Worm (Caenorhabditis elegans): ENCODE results near the gene W06G6.11.

DNA sequence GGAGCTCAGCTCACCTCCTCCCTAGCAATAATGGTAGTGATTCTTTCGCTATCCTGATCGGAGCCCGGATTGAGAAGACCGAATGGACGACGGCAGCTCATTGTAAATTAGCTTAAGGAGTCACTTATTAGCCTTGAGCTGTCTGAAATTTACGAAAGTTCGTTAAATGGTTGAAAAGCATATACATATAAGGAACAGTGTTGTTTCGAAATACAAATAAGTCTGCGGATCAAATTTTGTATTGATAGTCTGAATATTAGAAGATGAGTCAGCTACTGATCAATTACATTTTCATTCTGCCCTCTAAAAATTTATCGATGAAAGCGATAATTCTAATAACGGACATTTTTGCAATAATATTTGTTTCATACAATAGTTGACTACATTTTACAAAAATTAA, 17.5 kb upstream of the W06G6.11 start, which contains the start of gene F14F8.14:
- TF ChIP-seq jun-1 (tag; optimal IDR thresholded peaks at IDR 0.05), result no peak
- no peak for TF ChIP-seq unc-62 (GFP tag; optimal IDR thresholded peaks at IDR 0.05)
- no peak for TF ChIP-seq ama-1 (optimal IDR thresholded peaks at IDR 0.05)
- no peak for TF ChIP-seq aly-2 (tag; optimal IDR thresholded peaks at IDR 0.05)
- no peak for TF ChIP-seq mdl-1 (tag; optimal IDR thresholded peaks at IDR 0.05)
- TF ChIP-seq mep-1 (tag; optimal IDR thresholded peaks at IDR 0.05), result no peak
- TF ChIP-seq lin-15B (tag; optimal IDR thresholded peaks at IDR 0.05), result no peak
- no peak for TF ChIP-seq unc-30 (tag; optimal IDR thresholded peaks at IDR 0.05)
- no peak for TF ChIP-seq zag-1 (tag; optimal IDR thresholded peaks at IDR 0.05)
- TF ChIP-seq blmp-1 (tag; optimal IDR thresholded peaks at IDR 0.05), result no peak
- TF ChIP-seq ceh-63 (GFP tag; optimal IDR thresholded peaks at IDR 0.05), result no peak
- TF ChIP-seq elt-3 (tag; optimal IDR thresholded peaks at IDR 0.05), result no peak
- no peak for TF ChIP-seq nhr-237 (tag; optimal IDR thresholded peaks at IDR 0.05)
- no peak for TF ChIP-seq ces-1 (GFP tag; optimal IDR thresholded peaks at IDR 0.05)

All from whole organism, L1 larva.